Worm (Caenorhabditis elegans): ENCODE results near the gene gap-2.
A peak's percentile ranks its signal among the peaks of the same experiment; 100 is the strongest.

Gene gap-2

ce11 chrX:9465722-9466132 lies 6.5 kb upstream of the gap-2 start (continued):
- TF ChIP-seq dve-1 (tag; optimal IDR thresholded peaks at IDR 0.05; ENCODE audit: insufficient read depth) = peak; percentile 100
- peak; percentile 73 for TF ChIP-seq egl-27 (tag; optimal IDR thresholded peaks at IDR 0.05)
- peak; percentile 71 for TF ChIP-seq Y48G9A.11 (GFP tag; IDR thresholded peaks at IDR 0.05)
- TF ChIP-seq php-3 (GFP tag; IDR thresholded peaks at IDR 0.05) = peak; percentile 98
- no peak for TF ChIP-seq F26F4.8 (GFP tag; conservative IDR thresholded peaks at IDR 0.05)
- TF ChIP-seq lir-3 (tag; optimal IDR thresholded peaks at IDR 0.05) = peak; percentile 95
- TF ChIP-seq unc-39 (tag; optimal IDR thresholded peaks at IDR 0.05) = peak; percentile 98
- TF ChIP-seq unc-130 (GFP tag; optimal IDR thresholded peaks at IDR 0.05) = peak; percentile 1
- peak; percentile 92 for TF ChIP-seq ceh-32 (tag; optimal IDR thresholded peaks at IDR 0.05; ENCODE audit: poor library complexity)
- peak; percentile 76 for TF ChIP-seq snpc-1.2 (GFP tag; IDR thresholded peaks at IDR 0.05)
- TF ChIP-seq aly-2 (tag; optimal IDR thresholded peaks at IDR 0.05) = peak; percentile 35
- peak; percentile 92 for TF ChIP-seq dmd-9 (GFP tag; IDR thresholded peaks at IDR 0.05)
- peak; percentile 96 for TF ChIP-seq egl-43 (GFP tag; IDR thresholded peaks at IDR 0.05)
- TF ChIP-seq Y105C5A.15 (GFP tag; IDR thresholded peaks at IDR 0.05) = peak; percentile 72
- TF ChIP-seq ZK337.2 (GFP tag; IDR thresholded peaks at IDR 0.05) = peak; percentile 74; the same call in 1 of the 2 replicates
- peak; percentile 78 for TF ChIP-seq gei-8 (GFP tag; optimal IDR thresholded peaks at IDR 0.05)
- peak; percentile 3 for TF ChIP-seq nhr-111 (GFP tag; optimal IDR thresholded peaks at IDR 0.05)
- TF ChIP-seq nhr-6 (tag; optimal IDR thresholded peaks at IDR 0.05) = peak; percentile 94
- peak; percentile 80 for TF ChIP-seq ztf-11 (tag; optimal IDR thresholded peaks at IDR 0.05)
- TF ChIP-seq ZK546.5 (tag; optimal IDR thresholded peaks at IDR 0.05) = peak; percentile 36 to 85
- peak; percentile 92; the same call in 1 of the 2 replicates for TF ChIP-seq tag-97 (GFP tag; IDR thresholded peaks at IDR 0.05)
- TF ChIP-seq rbr-2 (tag; optimal IDR thresholded peaks at IDR 0.05) = peak; percentile 99
- peak; percentile 100 for TF ChIP-seq T26A8.4 (GFP tag; IDR thresholded peaks at IDR 0.05)
- TF ChIP-seq madf-9 (GFP tag; conservative IDR thresholded peaks at IDR 0.05) = peak; percentile 98
- TF ChIP-seq duxl-1 (tag; optimal IDR thresholded peaks at IDR 0.05; ENCODE audit: poor library complexity) = peak; percentile 99
- TF ChIP-seq mdt-29 (GFP tag; IDR thresholded peaks at IDR 0.05) = peak; percentile 95
- TF ChIP-seq dmd-6 (GFP tag; IDR thresholded peaks at IDR 0.05) = peak; percentile 97

ce11 chrX:9467573-9467972 lies 4.7 kb upstream of the gap-2 start:
- TF ChIP-seq zip-11 (GFP tag; IDR thresholded peaks at IDR 0.05) = peak; percentile 58; the same call in 1 of the 2 replicates
- TF ChIP-seq cey-2 (tag; optimal IDR thresholded peaks at IDR 0.05; ENCODE audit: borderline replicate concordance, insufficient read depth) = no peak
- peak; percentile 68; the same call in 1 of the 2 replicates for TF ChIP-seq tag-97 (GFP tag; IDR thresholded peaks at IDR 0.05)
- TF ChIP-seq ceh-44 (GFP tag; IDR thresholded peaks at IDR 0.05) = peak; percentile 71
- peak; percentile 82 for TF ChIP-seq nhr-102 (tag; optimal IDR thresholded peaks at IDR 0.05)
- peak; percentile 89 for TF ChIP-seq madf-9 (GFP tag; conservative IDR thresholded peaks at IDR 0.05)
- TF ChIP-seq ceh-32 (tag; optimal IDR thresholded peaks at IDR 0.05; ENCODE audit: poor library complexity) = peak; percentile 52
- peak; percentile 10 for TF ChIP-seq nhr-6 (tag; optimal IDR thresholded peaks at IDR 0.05)
- peak; percentile 81 for TF ChIP-seq spr-1 (tag; optimal IDR thresholded peaks at IDR 0.05)
- TF ChIP-seq nhr-42 (GFP tag; IDR thresholded peaks at IDR 0.05) = peak; percentile 87
- TF ChIP-seq skn-1 (tag; optimal IDR thresholded peaks at IDR 0.05) = no peak
- TF ChIP-seq lin-29 (GFP tag; IDR thresholded peaks at IDR 0.05) = peak; percentile 61; the same call in 1 of the 2 replicates
- no peak for TF ChIP-seq fos-1 (tag; optimal IDR thresholded peaks at IDR 0.05)
- TF ChIP-seq dmd-8 (GFP tag; IDR thresholded peaks at IDR 0.05) = no peak; the same call in 1 of the 2 replicates
- peak; percentile 70 to 74 for TF ChIP-seq daf-16 (GFP tag; optimal IDR thresholded peaks at IDR 0.05)
- no peak for TF ChIP-seq daf-16 (tag; optimal IDR thresholded peaks at IDR 0.05)
- TF ChIP-seq rbr-2 (tag; optimal IDR thresholded peaks at IDR 0.05) = peak; percentile 86
- no peak for TF ChIP-seq ama-1 (optimal IDR thresholded peaks at IDR 0.05)
- peak; percentile 71 for TF ChIP-seq jun-1 (tag; optimal IDR thresholded peaks at IDR 0.05)
- TF ChIP-seq gei-8 (GFP tag; optimal IDR thresholded peaks at IDR 0.05) = peak; percentile 81
- no peak for TF ChIP-seq lin-15B (tag; optimal IDR thresholded peaks at IDR 0.05)
- TF ChIP-seq snpc-1.2 (GFP tag; IDR thresholded peaks at IDR 0.05) = peak; percentile 92
- peak in 1 of 2 experiments; percentile 59 for TF ChIP-seq mdl-1 (tag; optimal IDR thresholded peaks at IDR 0.05)
- no peak for TF ChIP-seq lsy-2 (tag; optimal IDR thresholded peaks at IDR 0.05)
- peak; percentile 35 for TF ChIP-seq fkh-10 (GFP tag; optimal IDR thresholded peaks at IDR 0.05)
- TF ChIP-seq hmg-1.1 (GFP tag; IDR thresholded peaks at IDR 0.05) = peak; percentile 96
- no peak for TF ChIP-seq attf-4 (tag; optimal IDR thresholded peaks at IDR 0.05)
- no peak for TF ChIP-seq ZK546.5 (tag; optimal IDR thresholded peaks at IDR 0.05)
- peak; percentile 17 for TF ChIP-seq nhr-111 (GFP tag; optimal IDR thresholded peaks at IDR 0.05)
- TF ChIP-seq Y5F2A.4 (GFP tag; optimal IDR thresholded peaks at IDR 0.05) = peak; percentile 87
- TF ChIP-seq Y75B8A.6 (GFP tag; IDR thresholded peaks at IDR 0.05) = 0 out of 2 replicates have a peak, but pooled peaks have one; percentile 14
